Fruit fly (Drosophila melanogaster) whole organism, embryonic: ENCODE measurements around the gene CG14795.

Source experiments
- Aef1 ChIP-seq: fragments of 200-800 bp; sonication (Bioruptor generic); IDR thresholded peaks from 3 replicates; pipeline ENCODE4 v1.3.6; 2022; ENCODE audit warnings: missing biosample characterization, missing genetic modification characterization
- Antp ChIP-seq: fragments of 200-800 bp; sonication (Bioruptor generic); optimal IDR thresholded peaks from 3 replicates; lab custom pipeline; 2016; ENCODE audit warnings: missing biosample characterization, missing genetic modification characterization
- CG10147 ChIP-seq: fragments of 200-800 bp; sonication (Bioruptor generic); optimal IDR thresholded peaks from 2 replicates; lab custom pipeline; 2019; ENCODE audit warnings: missing biosample characterization, mild to moderate bottlenecking, missing genetic modification characterization, moderate library complexity
- CG10274 ChIP-seq: fragments of 200-800 bp; sonication (Bioruptor generic); optimal IDR thresholded peaks from 3 replicates; lab custom pipeline; 2017; ENCODE audit warnings: missing biosample characterization, mild to moderate bottlenecking, missing genetic modification characterization
- CG12104 ChIP-seq: fragments of 200-800 bp; sonication (Bioruptor generic); optimal IDR thresholded peaks from 3 replicates; lab custom pipeline; 2016; ENCODE audit warnings: missing biosample characterization, missing genetic modification characterization
- CG12236 ChIP-seq: fragments of 200-800 bp; sonication (Bioruptor generic); optimal IDR thresholded peaks from 2 replicates; lab custom pipeline; 2016; ENCODE audit warnings: missing biosample characterization, missing genetic modification characterization
- CG14965 ChIP-seq: fragments of 200-800 bp; sonication (Bioruptor generic); optimal IDR thresholded peaks from 2 replicates; lab custom pipeline; 2016; ENCODE audit warnings: missing biosample characterization, missing genetic modification characterization, borderline replicate concordance
- CG15073 ChIP-seq: fragments of 200-800 bp; sonication (Bioruptor generic); optimal IDR thresholded peaks from 2 replicates; lab custom pipeline; 2016; ENCODE audit warnings: missing biosample characterization, missing genetic modification characterization
- CG15479 ChIP-seq: fragments of 200-800 bp; sonication (Bioruptor generic); optimal IDR thresholded peaks from 3 replicates; lab custom pipeline; 2019; ENCODE audit warnings: missing biosample characterization, mild to moderate bottlenecking, missing genetic modification characterization, moderate library complexity
- CG15514 ChIP-seq: fragments of 200-800 bp; sonication (Bioruptor generic); optimal IDR thresholded peaks from 3 replicates; lab custom pipeline; 2017; ENCODE audit warnings: missing biosample characterization, missing genetic modification characterization, mild to moderate bottlenecking, moderate library complexity, missing genetic modification reagents
- CG17359 ChIP-seq: fragments of 200-800 bp; sonication (Bioruptor generic); optimal IDR thresholded peaks from 3 replicates; lab custom pipeline; 2018; ENCODE audit warnings: missing biosample characterization, mild to moderate bottlenecking, missing genetic modification characterization, moderate library complexity
- CG17385 ChIP-seq: fragments of 200-800 bp; sonication (Bioruptor generic); optimal IDR thresholded peaks from 3 replicates; lab custom pipeline; 2018; ENCODE audit warnings: missing biosample characterization, mild to moderate bottlenecking, missing genetic modification characterization
- CG30020 ChIP-seq: fragments of 200-800 bp; optimal IDR thresholded peaks from 2 replicates; lab custom pipeline; 2019; ENCODE audit warnings: missing biosample characterization, mild to moderate bottlenecking, missing genetic modification characterization, moderate library complexity
- CG33557 ChIP-seq: fragments of 200-800 bp; sonication (Bioruptor generic); optimal IDR thresholded peaks from 2 replicates; lab custom pipeline; 2019; ENCODE audit warnings: missing biosample characterization, mild to moderate bottlenecking, missing genetic modification characterization, moderate library complexity
- CG3726 ChIP-seq: fragments of 200-800 bp; sonication (Bioruptor generic); IDR thresholded peaks from 3 replicates; pipeline ENCODE4, ENCODE4 v1.3.6; 2022; ENCODE audit warnings: missing biosample characterization, missing genetic modification characterization
- CG42726 ChIP-seq: fragments of 200-800 bp; sonication (Bioruptor generic); IDR thresholded peaks from 2 replicates; pipeline ENCODE4 v1.3.6; 2022; ENCODE audit warnings: missing biosample characterization, missing genetic modification characterization; ENCODE audit not compliant: partially characterized antibody
- CG5245 ChIP-seq: fragments of 200-800 bp; sonication (Bioruptor generic); optimal IDR thresholded peaks from 3 replicates; lab custom pipeline; 2016; ENCODE audit warnings: missing biosample characterization, missing genetic modification characterization
- CG6854 ChIP-seq: fragments of 200-800 bp; sonication (Bioruptor generic); optimal IDR thresholded peaks from 3 replicates; lab custom pipeline; 2017; ENCODE audit warnings: missing biosample characterization, mild to moderate bottlenecking, missing genetic modification characterization
- CG9817 ChIP-seq: fragments of 200-800 bp; sonication (Bioruptor generic); optimal IDR thresholded peaks from 2 replicates; lab custom pipeline; 2018; ENCODE audit warnings: missing biosample characterization, mild to moderate bottlenecking, missing genetic modification characterization, moderate library complexity
- CrebB ChIP-seq: fragments of 200-800 bp; sonication (Bioruptor generic); optimal IDR thresholded peaks from 3 replicates; lab custom pipeline; 2018; ENCODE audit warnings: missing biosample characterization, mild to moderate bottlenecking, missing genetic modification characterization
- D19A ChIP-seq: fragments of 200-800 bp; optimal IDR thresholded peaks from 3 replicates; lab custom pipeline; 2019; ENCODE audit warnings: missing biosample characterization, mild to moderate bottlenecking, missing genetic modification characterization, moderate library complexity
- Dfd ChIP-seq, 2 experiments: fragments of >200 bp; optimal IDR thresholded peaks; 2 replicates each; lab custom pipeline; 2017; ENCODE audit warnings: missing biosample characterization in 2 of 2, missing genetic modification characterization in 2 of 2
- Dref ChIP-seq: fragments of 200-800 bp; sonication (Bioruptor generic); IDR thresholded peaks from 2 replicates; pipeline ENCODE4 v1.3.6; 2022; ENCODE audit warnings: missing biosample characterization, missing genetic modification characterization
- Hey ChIP-seq: fragments of 200-800 bp; sonication (Bioruptor generic); optimal IDR thresholded peaks from 3 replicates; lab custom pipeline; 2018; ENCODE audit warnings: missing biosample characterization, mild to moderate bottlenecking, missing genetic modification characterization
- Hr78 ChIP-seq, 2 experiments: fragments of 200-800 bp in 1 of 2; fragments of >200 bp in 1 of 2; sonication (Bioruptor generic) in 1 of 2; optimal IDR thresholded peaks; 2 replicates each; lab custom pipeline; 2017 to 2019; ENCODE audit warnings: missing biosample characterization in 2 of 2, missing genetic modification characterization in 2 of 2, mild to moderate bottlenecking in 1 of 2, moderate library complexity in 1 of 2
- Lhr ChIP-seq: fragments of 200-800 bp; sonication (Bioruptor generic); optimal IDR thresholded peaks from 3 replicates; lab custom pipeline; 2017; ENCODE audit warnings: mild to moderate bottlenecking, missing biosample characterization, missing genetic modification reagents, missing genetic modification characterization
- MBD-R2 ChIP-seq: fragments of 200-800 bp; sonication (Bioruptor generic); IDR thresholded peaks from 2 replicates; pipeline ENCODE4 v1.3.6; 2022; ENCODE audit warnings: missing biosample characterization, missing genetic modification characterization
- MESR4 ChIP-seq: fragments of 200-800 bp; sonication (Bioruptor generic); optimal IDR thresholded peaks from 2 replicates; lab custom pipeline; 2018; ENCODE audit warnings: missing biosample characterization, mild to moderate bottlenecking, missing genetic modification characterization, moderate library complexity
- Mes4 ChIP-seq: fragments of 200-800 bp; sonication (Bioruptor generic); optimal IDR thresholded peaks from 2 replicates; lab custom pipeline; 2016; ENCODE audit warnings: missing biosample characterization, missing genetic modification characterization
- Oaz ChIP-seq: fragments of 200-800 bp; sonication (Bioruptor generic); IDR thresholded peaks from 2 replicates; pipeline ENCODE4 v1.3.6; 2022; ENCODE audit warnings: missing biosample characterization, missing genetic modification characterization
- Tbp ChIP-seq: fragments of >200 bp; optimal IDR thresholded peaks from 2 replicates; lab custom pipeline; 2018; ENCODE audit warnings: missing biosample characterization, missing genetic modification characterization
- ac ChIP-seq: fragments of 200-800 bp; sonication (Bioruptor generic); optimal IDR thresholded peaks from 3 replicates; lab custom pipeline; 2017; ENCODE audit warnings: missing biosample characterization, mild to moderate bottlenecking, missing genetic modification characterization
- ara ChIP-seq: fragments of 200-800 bp; sonication (Bioruptor generic); IDR thresholded peaks from 2 replicates; pipeline ENCODE4 v1.3.6; 2022; ENCODE audit warnings: missing biosample characterization, missing genetic modification characterization
- cwo ChIP-seq: fragments of 200-800 bp; sonication (Bioruptor generic); optimal IDR thresholded peaks from 3 replicates; lab custom pipeline; 2017; ENCODE audit warnings: missing biosample characterization, missing genetic modification characterization, mild to moderate bottlenecking, moderate library complexity, missing genetic modification reagents
- danr ChIP-seq: fragments of 200-800 bp; sonication (Bioruptor generic); IDR thresholded peaks from 2 replicates; pipeline ENCODE4 v1.3.6; 2022; ENCODE audit warnings: missing biosample characterization, missing genetic modification characterization
- dmrt11E ChIP-seq: fragments of 200-800 bp; sonication (Bioruptor generic); optimal IDR thresholded peaks from 3 replicates; lab custom pipeline; 2018; ENCODE audit warnings: missing biosample characterization, mild to moderate bottlenecking, missing genetic modification characterization, moderate library complexity
- ems ChIP-seq: fragments of 200-800 bp; sonication (Bioruptor generic); optimal IDR thresholded peaks from 3 replicates; lab custom pipeline; 2016; ENCODE audit warnings: missing biosample characterization, missing genetic modification characterization
- ewg ChIP-seq: fragments of 200-800 bp; sonication (Bioruptor generic); optimal IDR thresholded peaks from 3 replicates; lab custom pipeline; 2017; ENCODE audit warnings: mild to moderate bottlenecking, missing biosample characterization, missing genetic modification reagents, missing genetic modification characterization
- gcm ChIP-seq: fragments of 200-800 bp; sonication (Bioruptor generic); optimal IDR thresholded peaks from 2 replicates; lab custom pipeline; 2019; ENCODE audit warnings: missing biosample characterization, mild to moderate bottlenecking, missing genetic modification characterization, moderate library complexity
- grau ChIP-seq: fragments of 200-800 bp; optimal IDR thresholded peaks from 3 replicates; lab custom pipeline; 2019; ENCODE audit warnings: missing biosample characterization, mild to moderate bottlenecking, missing genetic modification characterization, moderate library complexity
- grn ChIP-seq: fragments of 200-800 bp; sonication (Bioruptor generic); optimal IDR thresholded peaks from 3 replicates; lab custom pipeline; 2017; ENCODE audit warnings: missing biosample characterization, missing genetic modification characterization
- her ChIP-seq: fragments of 200-800 bp; sonication (Bioruptor generic); optimal IDR thresholded peaks from 2 replicates; lab custom pipeline; 2016; ENCODE audit warnings: missing biosample characterization, missing genetic modification characterization
- luna ChIP-seq: fragments of 200-800 bp; sonication (Bioruptor generic); optimal IDR thresholded peaks from 2 replicates; lab custom pipeline; 2016; ENCODE audit warnings: missing biosample characterization, missing genetic modification characterization
- nerfin-1 ChIP-seq: fragments of 200-800 bp; sonication (Bioruptor generic); optimal IDR thresholded peaks from 3 replicates; lab custom pipeline; 2019; ENCODE audit warnings: missing biosample characterization, mild to moderate bottlenecking, missing genetic modification characterization, moderate library complexity
- pnt ChIP-seq: fragments of 200-800 bp; sonication (Bioruptor generic); optimal IDR thresholded peaks from 3 replicates; lab custom pipeline; 2016; ENCODE audit warnings: missing biosample characterization, missing genetic modification characterization
- pzg ChIP-seq: fragments of 200-800 bp; sonication (Bioruptor generic); optimal IDR thresholded peaks from 3 replicates; lab custom pipeline; 2018; ENCODE audit warnings: missing biosample characterization, mild to moderate bottlenecking, missing genetic modification characterization, moderate library complexity
- repo ChIP-seq: fragments of 200-800 bp; sonication (Bioruptor generic); optimal IDR thresholded peaks from 2 replicates; lab custom pipeline; 2016; ENCODE audit warnings: missing biosample characterization, missing genetic modification characterization
- salm ChIP-seq: fragments of 200-800 bp; sonication (Bioruptor generic); optimal IDR thresholded peaks from 2 replicates; lab custom pipeline; 2018; ENCODE audit warnings: missing biosample characterization, mild to moderate bottlenecking, missing genetic modification characterization
- tap ChIP-seq: fragments of 200-800 bp; optimal IDR thresholded peaks from 3 replicates; lab custom pipeline; 2019; ENCODE audit warnings: missing biosample characterization, mild to moderate bottlenecking, missing genetic modification characterization, moderate library complexity
- ttk ChIP-seq: fragments of 200-800 bp; sonication (Bioruptor generic); IDR thresholded peaks from 2 replicates; pipeline ENCODE4 v2.1.2; 2022; ENCODE audit warnings: missing biosample characterization, missing genetic modification characterization

Gene CG14795

dm6 chrX:1470562-1470961 lies 42.0 kb downstream of the CG14795 start, which contains the start of gene pck (continued):
- TF ChIP-seq Tbp (GFP tag; lab: Kevin White, UChicago) (no peak), cwo (peak; percentile 39), grn (GFP tag; lab: Kevin White, UChicago) (no peak), CG14965 (GFP tag; lab: Kevin White, UChicago) (no peak), Lhr (peak; percentile 42), Dref (peak; percentile 66), Dfd (GFP tag; optimal IDR thresholded peaks at IDR 0.05; lab: Kevin White, UChicago) (no peak), CrebB (tag; lab: Kevin White, UChicago) (no peak), CG42726 (GFP tag; lab: Robert Waterston, UW) (no peak), CG15479 (GFP tag; lab: Kevin White, UChicago) (no peak), CG5245 (peak; percentile 53), luna (no peak), CG12236 (peak; percentile 45), ewg (GFP tag; lab: Kevin White, UChicago) (peak; percentile 36), Hey (no peak), Oaz (no peak), CG6854 (GFP tag; lab: Kevin White, UChicago) (no peak), pzg (peak; percentile 58), Mes4 (GFP tag; lab: Kevin White, UChicago) (peak; percentile 35), Hr78 (GFP tag; optimal IDR thresholded peaks at IDR 0.05; lab: Kevin White, UChicago) (no peak), CG33557 (GFP tag; lab: Kevin White, UChicago) (peak; percentile 42), CG10274 (GFP tag; lab: Kevin White, UChicago) (no peak), tap (tag; lab: Kevin White, UChicago) (no peak), gcm (GFP tag; lab: Kevin White, UChicago) (peak; percentile 51), CG15073 (GFP tag; lab: Kevin White, UChicago) (no peak), CG3726 (GFP tag; lab: Robert Waterston, UW) (0 out of 3 replicates have a peak, but pooled peaks have one; percentile 25), Aef1 (GFP tag; lab: Robert Waterston, UW) (peak; percentile 64; the same call in 2 of the 3 replicates), salm (tag; lab: Kevin White, UChicago) (peak; percentile 5), MBD-R2 (GFP tag; lab: Robert Waterston, UW) (peak; percentile 86), ttk (peak; percentile 55), CG9817 (tag; lab: Kevin White, UChicago) (peak; percentile 36), CG10147 (GFP tag; lab: Kevin White, UChicago) (peak; percentile 16), her (no peak), CG15514 (GFP tag; lab: Kevin White, UChicago) (peak; percentile 83), dmrt11E (tag; lab: Kevin White, UChicago) (peak; percentile 65), CG17359 (peak; percentile 52), ac (GFP tag; lab: Kevin White, UChicago) (no peak), danr (GFP tag; lab: Robert Waterston, UW) (peak; percentile 24; the same call in 1 of the 2 replicates), CG30020 (peak; percentile 50), nerfin-1 (tag; lab: Kevin White, UChicago) (peak; percentile 33), pnt (peak; percentile 60), Antp (peak; percentile 63), ems (GFP tag; lab: Kevin White, UChicago) (peak; percentile 71), repo (no peak), CG17385 (no peak), ara (peak; percentile 65), MESR4 (GFP tag; lab: Kevin White, UChicago) (peak; percentile 75), D19A (tag; lab: Kevin White, UChicago) (no peak), grau (tag; lab: Kevin White, UChicago) (peak; percentile 54), CG12104 (GFP tag; lab: Kevin White, UChicago) (no peak)
